Fruit fly (Drosophila melanogaster): ENCODE data around the gene Gnpnat.

Gnpnat gene

dm6 chr3R:29690539-29690852 lies 47.6 kb upstream of the Gnpnat start:
- TF ChIP-seq woc (GFP tag; optimal IDR thresholded peaks at IDR 0.05) (no peak), foxo (GFP tag; optimal IDR thresholded peaks at IDR 0.05) (peak in 1 of 2 experiments; percentile 26), dl (GFP tag; optimal IDR thresholded peaks at IDR 0.05; ENCODE audit: insufficient read depth in 1 of 2, partially characterized antibody in 2 of 2) (no peak), Hr78 (GFP tag; optimal IDR thresholded peaks at IDR 0.05) (no peak), HLH106 (tag; optimal IDR thresholded peaks at IDR 0.05) (peak; percentile 30), Dif (GFP tag; optimal IDR thresholded peaks at IDR 0.05; ENCODE audit: partially characterized antibody) (no peak), Dfd (GFP tag; optimal IDR thresholded peaks at IDR 0.05) (no peak), usp (GFP tag; optimal IDR thresholded peaks at IDR 0.05) (no peak), GATAd (GFP tag; optimal IDR thresholded peaks at IDR 0.05) (no peak), sage (GFP tag; optimal IDR thresholded peaks at IDR 0.05) (no peak), Abd-B (GFP tag; optimal IDR thresholded peaks at IDR 0.05) (no peak), tai (GFP tag; optimal IDR thresholded peaks at IDR 0.05) (no peak), Myc (optimal IDR thresholded peaks at IDR 0.05) (no peak), psq (GFP tag; optimal IDR thresholded peaks at IDR 0.05) (no peak), h (GFP tag; optimal IDR thresholded peaks at IDR 0.05) (peak; percentile 11), CG9705 (GFP tag; optimal IDR thresholded peaks at IDR 0.05) (no peak), sv (GFP tag; optimal IDR thresholded peaks at IDR 0.05) (peak; percentile 30), fru (GFP tag; optimal IDR thresholded peaks at IDR 0.05) (peak; percentile 22), Rel (GFP tag; optimal IDR thresholded peaks at IDR 0.05) (no peak), Rel (tag; optimal IDR thresholded peaks at IDR 0.05) (no peak), rgr (GFP tag; optimal IDR thresholded peaks at IDR 0.05) (peak; percentile 23), CrebA (GFP tag; optimal IDR thresholded peaks at IDR 0.05; ENCODE audit: borderline replicate concordance) (no peak), Vsx2 (GFP tag; optimal IDR thresholded peaks at IDR 0.05; ENCODE audit: partially characterized antibody) (no peak), CG32264 (GFP tag; optimal IDR thresholded peaks at IDR 0.05) (no peak), brk (GFP tag; optimal IDR thresholded peaks at IDR 0.05) (no peak), ey (GFP tag; optimal IDR thresholded peaks at IDR 0.05) (peak; percentile 18), Mio (GFP tag; optimal IDR thresholded peaks at IDR 0.05) (no peak), lola (GFP tag; optimal IDR thresholded peaks at IDR 0.05) (no peak), Sp1 (GFP tag; optimal IDR thresholded peaks at IDR 0.05) (no peak), OdsH (GFP tag; optimal IDR thresholded peaks at IDR 0.05) (no peak), Jra (GFP tag; optimal IDR thresholded peaks at IDR 0.05) (no peak), Hr83 (GFP tag; optimal IDR thresholded peaks at IDR 0.05; ENCODE audit: poor library complexity, severe bottlenecking) (no peak)

- no peak for TF ChIP-seq foxo (GFP tag; optimal IDR thresholded peaks at IDR 0.05)
- TF ChIP-seq sage (GFP tag; optimal IDR thresholded peaks at IDR 0.05) = no peak
- TF ChIP-seq Jra (GFP tag; optimal IDR thresholded peaks at IDR 0.05) = no peak
- TF ChIP-seq pan (optimal IDR thresholded peaks at IDR 0.05) = no peak
- TF ChIP-seq Vsx2 (GFP tag; optimal IDR thresholded peaks at IDR 0.05; ENCODE audit: partially characterized antibody) = peak; percentile 57
- TF ChIP-seq ey (GFP tag; optimal IDR thresholded peaks at IDR 0.05) = no peak
- no peak for TF ChIP-seq rgr (GFP tag; optimal IDR thresholded peaks at IDR 0.05)
- peak; percentile 80 to 89 for TF ChIP-seq dl (GFP tag; optimal IDR thresholded peaks at IDR 0.05; ENCODE audit: insufficient read depth in 1 of 2, partially characterized antibody in 2 of 2)
- TF ChIP-seq GATAd (GFP tag; optimal IDR thresholded peaks at IDR 0.05) = no peak
- TF ChIP-seq Rel (GFP tag; optimal IDR thresholded peaks at IDR 0.05) = no peak
- no peak for TF ChIP-seq Rel (tag; optimal IDR thresholded peaks at IDR 0.05)
- TF ChIP-seq Hr83 (GFP tag; optimal IDR thresholded peaks at IDR 0.05; ENCODE audit: poor library complexity, severe bottlenecking) = no peak
- TF ChIP-seq Dif (GFP tag; optimal IDR thresholded peaks at IDR 0.05; ENCODE audit: partially characterized antibody) = peak; percentile 89
- TF ChIP-seq woc (GFP tag; optimal IDR thresholded peaks at IDR 0.05) = no peak
- TF ChIP-seq CG32264 (GFP tag; optimal IDR thresholded peaks at IDR 0.05) = no peak
- TF ChIP-seq psq (GFP tag; optimal IDR thresholded peaks at IDR 0.05) = no peak
- TF ChIP-seq brk (GFP tag; optimal IDR thresholded peaks at IDR 0.05) = no peak
- no peak for TF ChIP-seq fru (GFP tag; optimal IDR thresholded peaks at IDR 0.05)
- no peak for TF ChIP-seq br (GFP tag; optimal IDR thresholded peaks at IDR 0.05)
- no peak for TF ChIP-seq Hnf4 (GFP tag; optimal IDR thresholded peaks at IDR 0.05)
- no peak for TF ChIP-seq Dfd (GFP tag; optimal IDR thresholded peaks at IDR 0.05)
- no peak for TF ChIP-seq OdsH (GFP tag; optimal IDR thresholded peaks at IDR 0.05)
- no peak for TF ChIP-seq dmrt93B (GFP tag; optimal IDR thresholded peaks at IDR 0.05)
Observed at dm6 chr3R:29690960-29691527, 47.0 kb upstream of the Gnpnat start.
